Worm (Caenorhabditis elegans) whole organism, L4 larva: Measurements from ENCODE around the gene nas-10.

ENCODE experiments used
- F26F4.8 ChIP-seq: fragments of 200-800 bp; sonication (Bioruptor generic); conservative IDR thresholded peaks from 2 replicates; pipeline ENCODE4 v1.3.6; 2022; ENCODE audit warnings: missing genetic modification characterization, missing compliant biosample characterization
- F37D6.2 ChIP-seq: sonication (generic microtip); optimal IDR thresholded peaks from 2 replicates; lab custom pipeline; 2016; ENCODE audit warnings: mild to moderate bottlenecking, missing genetic modification characterization, missing compliant biosample characterization
- F49E8.2 ChIP-seq: sonication (generic microtip); optimal IDR thresholded peaks from 2 replicates; lab custom pipeline; 2016; ENCODE audit warnings: missing compliant biosample characterization, mild to moderate bottlenecking, missing genetic modification characterization, borderline replicate concordance
- T26A8.4 ChIP-seq: fragments of 200-800 bp; sonication (Bioruptor generic); IDR thresholded peaks from 2 replicates; pipeline ENCODE4 v1.3.6; 2022; ENCODE audit warnings: missing genetic modification characterization, missing compliant biosample characterization
- Y105C5A.15 ChIP-seq: fragments of 200-800 bp; sonication (Bioruptor generic); IDR thresholded peaks from 2 replicates; pipeline ENCODE4 v1.3.6; 2022; ENCODE audit warnings: missing genetic modification characterization, missing compliant biosample characterization
- Y48G9A.11 ChIP-seq: fragments of 200-800 bp; sonication (Bioruptor generic); IDR thresholded peaks from 2 replicates; pipeline ENCODE4 v1.3.6; 2022; ENCODE audit warnings: missing genetic modification reagents, missing genetic modification characterization, missing compliant biosample characterization
- Y5F2A.4 ChIP-seq: fragments of 200-800 bp; sonication (Bioruptor generic); optimal IDR thresholded peaks from 2 replicates; lab custom pipeline; 2018; ENCODE audit warnings: mild to moderate bottlenecking, missing genetic modification characterization, missing compliant biosample characterization
- aly-2 ChIP-seq: sonication (generic microtip); optimal IDR thresholded peaks from 2 replicates; lab custom pipeline; 2018; ENCODE audit warnings: missing biosample characterization, missing genetic modification characterization
- attf-4 ChIP-seq: sonication (generic microtip); optimal IDR thresholded peaks from 3 replicates; lab custom pipeline; 2017; ENCODE audit warnings: missing biosample characterization, missing genetic modification characterization
- ceh-28 ChIP-seq: fragments of 150-350 bp; optimal IDR thresholded peaks from 2 replicates; lab custom pipeline; 2014; ENCODE audit warnings: missing biosample characterization, missing genetic modification reagents, missing genetic modification characterization
- ceh-32 ChIP-seq: sonication (generic microtip); optimal IDR thresholded peaks from 2 replicates; lab custom pipeline; 2016; ENCODE audit warnings: mild to moderate bottlenecking, missing genetic modification characterization, missing compliant biosample characterization; ENCODE audit not compliant: poor library complexity
- ceh-44 ChIP-seq: fragments of 200-800 bp; sonication (Bioruptor generic); IDR thresholded peaks from 2 replicates; pipeline ENCODE4 v1.3.6; 2022; ENCODE audit warnings: missing genetic modification reagents, missing genetic modification characterization, missing compliant biosample characterization
- ceh-62 ChIP-seq: sonication (generic microtip); optimal IDR thresholded peaks from 2 replicates; lab custom pipeline; 2017; ENCODE audit warnings: missing biosample characterization, missing genetic modification characterization
- ces-1 ChIP-seq: fragments of 150-350 bp; sonication (generic microtip); optimal IDR thresholded peaks from 4 replicates; lab custom pipeline; 2014; ENCODE audit warnings: missing biosample characterization, missing genetic modification reagents, missing genetic modification characterization
- cey-2 ChIP-seq: sonication (generic microtip); optimal IDR thresholded peaks from 3 replicates; lab custom pipeline; 2017; ENCODE audit warnings: missing genetic modification characterization, mild to moderate bottlenecking, missing compliant biosample characterization, antibody characterized with exemption, borderline replicate concordance; ENCODE audit not compliant: insufficient read depth
- daf-16 ChIP-seq, 3 experiments: sonication (generic microtip); optimal IDR thresholded peaks; 2 replicates each; lab custom pipeline; 2016 to 2017; ENCODE audit warnings: missing genetic modification characterization in 3 of 3, missing genetic modification reagents in 3 of 3, mild to moderate bottlenecking in 2 of 3, missing compliant biosample characterization in 2 of 3, missing biosample characterization in 1 of 3, moderate library complexity in 1 of 3
- dmd-6 ChIP-seq: fragments of 200-800 bp; sonication (Bioruptor generic); IDR thresholded peaks from 2 replicates; pipeline ENCODE4 v1.3.6; 2022; ENCODE audit warnings: missing genetic modification reagents, missing genetic modification characterization, missing compliant biosample characterization
- dmd-8 ChIP-seq: fragments of 200-800 bp; sonication (Bioruptor generic); IDR thresholded peaks from 2 replicates; pipeline ENCODE4 v1.3.6; 2022; ENCODE audit warnings: missing genetic modification characterization, missing compliant biosample characterization
- dmd-9 ChIP-seq: fragments of 200-800 bp; sonication (Bioruptor generic); IDR thresholded peaks from 2 replicates; pipeline ENCODE4 v1.3.6; 2022; ENCODE audit warnings: missing genetic modification reagents, missing genetic modification characterization, missing compliant biosample characterization
- egl-43 ChIP-seq: fragments of 200-800 bp; sonication (Bioruptor generic); IDR thresholded peaks from 2 replicates; pipeline ENCODE4 v1.3.6; 2022; ENCODE audit warnings: missing genetic modification reagents, missing genetic modification characterization, missing compliant biosample characterization
- fkh-10 ChIP-seq: fragments of 150-350 bp; optimal IDR thresholded peaks from 2 replicates; lab custom pipeline; 2014; ENCODE audit warnings: missing biosample characterization, missing genetic modification reagents, missing genetic modification characterization
- fos-1 ChIP-seq: fragments of 150-350 bp; optimal IDR thresholded peaks from 2 replicates; lab custom pipeline; 2014; ENCODE audit warnings: missing biosample characterization, missing genetic modification characterization
- gei-8 ChIP-seq: fragments of 200-800 bp; sonication (Bioruptor generic); optimal IDR thresholded peaks from 2 replicates; lab custom pipeline; 2018; ENCODE audit warnings: mild to moderate bottlenecking, missing genetic modification characterization, missing compliant biosample characterization
- hlh-11 ChIP-seq: fragments of 200-800 bp; sonication (Bioruptor generic); optimal IDR thresholded peaks from 2 replicates; lab custom pipeline; 2018; ENCODE audit warnings: mild to moderate bottlenecking, missing genetic modification characterization, missing compliant biosample characterization
- hmg-1.1 ChIP-seq: fragments of 200-800 bp; sonication (Bioruptor generic); IDR thresholded peaks from 2 replicates; pipeline ENCODE4 v1.3.6; 2022; ENCODE audit warnings: missing genetic modification reagents, missing genetic modification characterization, missing compliant biosample characterization
- jun-1 ChIP-seq: fragments of 150-350 bp; optimal IDR thresholded peaks from 2 replicates; lab custom pipeline; 2014; ENCODE audit warnings: missing biosample characterization, missing genetic modification reagents, missing genetic modification characterization
- lim-7 ChIP-seq: fragments of 200-800 bp; sonication (Bioruptor generic); IDR thresholded peaks from 2 replicates; pipeline ENCODE4 v1.3.6; 2022; ENCODE audit warnings: missing genetic modification characterization, missing compliant biosample characterization
- lin-1 ChIP-seq: fragments of 200-800 bp; sonication (Bioruptor generic); IDR thresholded peaks from 2 replicates; pipeline ENCODE4 v1.3.6; 2022; ENCODE audit warnings: missing genetic modification reagents, missing genetic modification characterization, missing compliant biosample characterization
- lin-29 ChIP-seq: fragments of 200-800 bp; sonication (Bioruptor generic); IDR thresholded peaks from 2 replicates; pipeline ENCODE4 v1.3.6; 2022; ENCODE audit warnings: missing genetic modification reagents, missing genetic modification characterization, missing compliant biosample characterization
- lin-38 ChIP-seq: fragments of 200-800 bp; sonication (Bioruptor generic); IDR thresholded peaks from 2 replicates; pipeline ENCODE4 v1.3.6; 2022; ENCODE audit warnings: missing genetic modification reagents, missing genetic modification characterization, missing compliant biosample characterization
- mdl-1 ChIP-seq, 2 experiments: fragments of 150-350 bp in 1 of 2; sonication (generic microtip) in 1 of 2; optimal IDR thresholded peaks; 2 replicates each; lab custom pipeline; 2014 to 2017; ENCODE audit warnings: missing biosample characterization in 2 of 2, missing genetic modification characterization in 2 of 2
- mdt-29 ChIP-seq: fragments of 200-800 bp; sonication (Bioruptor generic); IDR thresholded peaks from 2 replicates; pipeline ENCODE4 v1.3.6; 2022; ENCODE audit warnings: missing genetic modification reagents, missing genetic modification characterization, missing compliant biosample characterization
- mep-1 ChIP-seq: fragments of 150-350 bp; sonication (generic microtip); optimal IDR thresholded peaks from 3 replicates; lab custom pipeline; 2014; ENCODE audit warnings: missing biosample characterization, missing genetic modification characterization
- mes-2 ChIP-seq: sonication (generic microtip); optimal IDR thresholded peaks from 2 replicates; lab custom pipeline; 2016; ENCODE audit warnings: missing genotype, mild to moderate bottlenecking, missing genetic modification characterization, missing compliant biosample characterization; ENCODE audit not compliant: poor library complexity, severe bottlenecking
- mxl-2 ChIP-seq: fragments of 200-800 bp; sonication (Bioruptor generic); conservative IDR thresholded peaks from 2 replicates; pipeline ENCODE4 v1.3.6; 2022; ENCODE audit warnings: missing genetic modification reagents, missing genetic modification characterization, missing compliant biosample characterization
- nhr-10 ChIP-seq: fragments of 150-350 bp; optimal IDR thresholded peaks from 2 replicates; lab custom pipeline; 2014; ENCODE audit warnings: missing biosample characterization, missing genetic modification characterization
- nhr-102 ChIP-seq: sonication (generic microtip); optimal IDR thresholded peaks from 2 replicates; lab custom pipeline; 2016; ENCODE audit warnings: mild to moderate bottlenecking, missing genetic modification characterization, moderate library complexity, missing compliant biosample characterization
- nhr-41 ChIP-seq: fragments of 200-800 bp; sonication (Bioruptor generic); IDR thresholded peaks from 2 replicates; pipeline ENCODE4 v1.3.6; 2022; ENCODE audit warnings: missing genetic modification reagents, missing genetic modification characterization, missing compliant biosample characterization
- nhr-48 ChIP-seq: sonication (generic microtip); optimal IDR thresholded peaks from 2 replicates; lab custom pipeline; 2016; ENCODE audit warnings: mild to moderate bottlenecking, missing genetic modification characterization, missing compliant biosample characterization
- nhr-77 ChIP-seq: fragments of 150-350 bp; optimal IDR thresholded peaks from 2 replicates; lab custom pipeline; 2014; ENCODE audit warnings: missing biosample characterization, missing genetic modification characterization
- php-3 ChIP-seq: fragments of 200-800 bp; sonication (Bioruptor generic); IDR thresholded peaks from 2 replicates; pipeline ENCODE4 v1.3.6; 2022; ENCODE audit warnings: missing genetic modification reagents, missing genetic modification characterization, missing compliant biosample characterization
- pqm-1 ChIP-seq: sonication (generic microtip); optimal IDR thresholded peaks from 2 replicates; lab custom pipeline; 2017; ENCODE audit warnings: missing biosample characterization, missing genetic modification characterization
- rbr-2 ChIP-seq: sonication (generic microtip); optimal IDR thresholded peaks from 2 replicates; lab custom pipeline; 2016; ENCODE audit warnings: missing genotype, missing genetic modification characterization, missing compliant biosample characterization
- sdz-12 ChIP-seq: fragments of 200-800 bp; sonication (Bioruptor generic); optimal IDR thresholded peaks from 2 replicates; lab custom pipeline; 2018; ENCODE audit warnings: mild to moderate bottlenecking, missing genetic modification characterization, missing compliant biosample characterization
- skn-1 ChIP-seq: fragments of 150-350 bp; optimal IDR thresholded peaks from 2 replicates; lab custom pipeline; 2014; ENCODE audit warnings: missing biosample characterization, missing genetic modification characterization
- spr-3 ChIP-seq: fragments of 200-800 bp; sonication (Bioruptor generic); optimal IDR thresholded peaks from 2 replicates; lab custom pipeline; 2018; ENCODE audit warnings: mild to moderate bottlenecking, missing genetic modification characterization, missing compliant biosample characterization
- vab-7 ChIP-seq: fragments of 200-800 bp; sonication (Bioruptor generic); IDR thresholded peaks from 2 replicates; pipeline ENCODE4 v1.3.6; 2022; ENCODE audit warnings: missing genetic modification reagents, missing genetic modification characterization, missing compliant biosample characterization
- zip-11 ChIP-seq: fragments of 200-800 bp; sonication (Bioruptor generic); IDR thresholded peaks from 2 replicates; pipeline ENCODE4 v1.3.6; 2022; ENCODE audit warnings: missing genetic modification characterization, missing compliant biosample characterization
- ztf-7 ChIP-seq: fragments of 150-350 bp; optimal IDR thresholded peaks from 2 replicates; lab custom pipeline; 2014; ENCODE audit warnings: missing biosample characterization, missing genetic modification characterization

The nas-10 gene

ce11 chrX:10963453-10964046 lies at the start of gene nas-10 (continued):
- TF ChIP-seq nhr-48 (tag; lab: Kevin White, UChicago), result peak; percentile 70
- peak; percentile 20 for TF ChIP-seq F49E8.2 (tag; lab: Kevin White, UChicago)
- TF ChIP-seq mxl-2, result 0 out of 2 replicates have a peak, but pooled peaks have one; percentile 13
- TF ChIP-seq jun-1 (tag; lab: Kevin White, UChicago), result no peak
- no peak for TF ChIP-seq ztf-7 (tag; lab: Kevin White, UChicago)
- TF ChIP-seq nhr-102 (tag; lab: Kevin White, UChicago), result no peak
- peak; percentile 82 for TF ChIP-seq dmd-8
- 0 out of 2 replicates have a peak, but pooled peaks have one; percentile 48 for TF ChIP-seq zip-11 (GFP tag; lab: Robert Waterston, UW)
- no peak for TF ChIP-seq ceh-32
- TF ChIP-seq sdz-12 (GFP tag; lab: Kevin White, UChicago), result peak; percentile 64
- no peak for TF ChIP-seq ceh-28 (tag; lab: Kevin White, UChicago)
- no peak; the same call in 1 of the 2 replicates for TF ChIP-seq T26A8.4 (GFP tag; lab: Robert Waterston, UW)
- peak in 1 of 2 experiments; percentile 72 for TF ChIP-seq daf-16 (GFP tag; optimal IDR thresholded peaks at IDR 0.05; lab: Kevin White, UChicago)
- peak; percentile 83 for TF ChIP-seq daf-16 (tag; optimal IDR thresholded peaks at IDR 0.05; lab: Kevin White, UChicago)
- TF ChIP-seq mdl-1 (tag; optimal IDR thresholded peaks at IDR 0.05; lab: Kevin White, UChicago), result peak in 1 of 2 experiments; percentile 57
- TF ChIP-seq attf-4 (tag; lab: Kevin White, UChicago), result no peak
- TF ChIP-seq lin-38 (GFP tag; lab: Robert Waterston, UW), result no peak
- no peak for TF ChIP-seq cey-2 (tag; lab: Kevin White, UChicago)
- TF ChIP-seq hlh-11, result peak; percentile 68
- peak; percentile 73; the same call in 1 of the 2 replicates for TF ChIP-seq ceh-44 (GFP tag; lab: Robert Waterston, UW)
- TF ChIP-seq nhr-10 (tag; lab: Kevin White, UChicago), result no peak
- peak; percentile 91 for TF ChIP-seq lim-7 (GFP tag; lab: Robert Waterston, UW)
- TF ChIP-seq mep-1 (tag; lab: Kevin White, UChicago), result no peak
- no peak for TF ChIP-seq ceh-62
- no peak for TF ChIP-seq fkh-10 (GFP tag; lab: Kevin White, UChicago)
- peak; percentile 94 for TF ChIP-seq lin-1 (GFP tag; lab: Robert Waterston, UW)
- TF ChIP-seq mdt-29 (GFP tag; lab: Robert Waterston, UW), result no peak
- no peak for TF ChIP-seq ces-1 (GFP tag; lab: Kevin White, UChicago)
- no peak for TF ChIP-seq fos-1 (tag; lab: Kevin White, UChicago)
- TF ChIP-seq dmd-9 (GFP tag; lab: Robert Waterston, UW), result peak; percentile 61; the same call in 1 of the 2 replicates
- peak; percentile 76 for TF ChIP-seq dmd-6
- no peak for TF ChIP-seq aly-2 (tag; lab: Kevin White, UChicago)
- TF ChIP-seq php-3 (GFP tag; lab: Robert Waterston, UW), result peak; percentile 70
- TF ChIP-seq gei-8 (GFP tag; lab: Kevin White, UChicago), result peak; percentile 21
- peak; percentile 53 for TF ChIP-seq nhr-77
- TF ChIP-seq mes-2 (tag; lab: Kevin White, UChicago), result peak; percentile 79
- TF ChIP-seq vab-7, result peak; percentile 90
- TF ChIP-seq Y105C5A.15 (GFP tag; lab: Robert Waterston, UW), result peak; percentile 74; the same call in 1 of the 2 replicates
- TF ChIP-seq rbr-2 (tag; lab: Kevin White, UChicago), result peak; percentile 58
- no peak for TF ChIP-seq pqm-1 (tag; lab: Kevin White, UChicago)
- peak; percentile 63 for TF ChIP-seq Y5F2A.4 (GFP tag; lab: Kevin White, UChicago)
- peak; percentile 75 for TF ChIP-seq spr-3 (GFP tag; lab: Kevin White, UChicago)
- no peak for TF ChIP-seq skn-1
- TF ChIP-seq hmg-1.1, result peak; percentile 96
- TF ChIP-seq F26F4.8 (GFP tag; lab: Robert Waterston, UW), result peak; percentile 82
- TF ChIP-seq egl-43 (GFP tag; lab: Robert Waterston, UW), result no peak
- TF ChIP-seq F37D6.2 (tag; lab: Kevin White, UChicago), result peak; percentile 62
- TF ChIP-seq Y48G9A.11 (GFP tag; lab: Robert Waterston, UW), result peak; percentile 69; the same call in 1 of the 2 replicates
- TF ChIP-seq lin-29 (GFP tag; lab: Robert Waterston, UW), result 0 out of 2 replicates have a peak, but pooled peaks have one; percentile 47
- TF ChIP-seq nhr-41, result 0 out of 2 replicates have a peak, but pooled peaks have one; percentile 50
